Fruit fly (Drosophila melanogaster): ENCODE results near the gene Pus7.

Pus7 gene

dm6 chr3L:8546355-8546771, 36.6 kb downstream of the Pus7 start (continued):
- TF ChIP-seq Deaf1 (tag; optimal IDR thresholded peaks at IDR 0.05), result peak; percentile 84
- TF ChIP-seq CG9932 (GFP tag; IDR thresholded peaks at IDR 0.05), result 0 out of 2 replicates have a peak, but pooled peaks have one; percentile 34
- no peak for TF ChIP-seq CG1603 (tag; optimal IDR thresholded peaks at IDR 0.05)
- TF ChIP-seq zfh2 (GFP tag; optimal IDR thresholded peaks at IDR 0.05), result no peak
- TF ChIP-seq CG7839 (tag; optimal IDR thresholded peaks at IDR 0.05), result peak; percentile 2
- TF ChIP-seq tin (GFP tag; optimal IDR thresholded peaks at IDR 0.05), result no peak
- no peak for TF ChIP-seq cato (GFP tag; optimal IDR thresholded peaks at IDR 0.05; ENCODE audit: borderline replicate concordance)
- 0 out of 2 replicates have a peak, but pooled peaks have one; percentile 39 for TF ChIP-seq tna (GFP tag; IDR thresholded peaks at IDR 0.05; ENCODE audit: partially characterized antibody)
- TF ChIP-seq Pdp1 (GFP tag; optimal IDR thresholded peaks at IDR 0.05), result peak in 1 of 2 experiments; percentile 66
- TF ChIP-seq CG11695 (GFP tag; IDR thresholded peaks at IDR 0.05), result peak; percentile 31; the same call in 1 of the 3 replicates
- peak; percentile 79 for TF ChIP-seq Jarid2 (GFP tag; optimal IDR thresholded peaks at IDR 0.05)
- TF ChIP-seq crol (GFP tag; IDR thresholded peaks at IDR 0.05), result peak; percentile 97
- peak; percentile 62; the same call in 1 of the 2 replicates for TF ChIP-seq bbx (GFP tag; IDR thresholded peaks at IDR 0.05; ENCODE audit: partially characterized antibody)
- TF ChIP-seq CG8290 (GFP tag; optimal IDR thresholded peaks at IDR 0.05), result no peak
- TF ChIP-seq CG8290 (tag; optimal IDR thresholded peaks at IDR 0.05), result peak in 1 of 2 experiments; percentile 44
- peak; percentile 47; the same call in 1 of the 2 replicates for TF ChIP-seq unc-4 (GFP tag; IDR thresholded peaks at IDR 0.05; ENCODE audit: partially characterized antibody)
- peak; percentile 61; the same call in 1 of the 2 replicates for TF ChIP-seq CG32532 (GFP tag; IDR thresholded peaks at IDR 0.05)
- no peak for TF ChIP-seq hkb (optimal IDR thresholded peaks at IDR 0.05)
- TF ChIP-seq hkb (GFP tag; IDR thresholded peaks at IDR 0.05), result 0 out of 2 replicates have a peak, but pooled peaks have one; percentile 26
- TF ChIP-seq CG2712 (tag; optimal IDR thresholded peaks at IDR 0.05), result peak; percentile 14
- peak; percentile 62 for TF ChIP-seq corto (GFP tag; optimal IDR thresholded peaks at IDR 0.05)
- TF ChIP-seq ato (GFP tag; IDR thresholded peaks at IDR 0.05; ENCODE audit: partially characterized antibody), result 0 out of 2 replicates have a peak, but pooled peaks have one; percentile 32
- peak; percentile 76; the same call in 2 of the 3 replicates for TF ChIP-seq Dbx (GFP tag; IDR thresholded peaks at IDR 0.05)
- no peak for TF ChIP-seq grn (GFP tag; optimal IDR thresholded peaks at IDR 0.05)
- peak; percentile 91 for TF ChIP-seq CG12769 (tag; optimal IDR thresholded peaks at IDR 0.05)
- TF ChIP-seq CG6813 (GFP tag; optimal IDR thresholded peaks at IDR 0.05), result peak; percentile 30
- TF ChIP-seq CG13287 (GFP tag; IDR thresholded peaks at IDR 0.05; ENCODE audit: partially characterized antibody), result peak; percentile 48; the same call in 1 of the 2 replicates
- peak; percentile 47 for TF ChIP-seq CG13894 (tag; optimal IDR thresholded peaks at IDR 0.05)
- TF ChIP-seq CG10321 (GFP tag; IDR thresholded peaks at IDR 0.05), result 0 out of 2 replicates have a peak, but pooled peaks have one; percentile 16
- TF ChIP-seq CG10431 (GFP tag; optimal IDR thresholded peaks at IDR 0.05), result peak; percentile 67
- TF ChIP-seq Hand (GFP tag; optimal IDR thresholded peaks at IDR 0.05), result peak; percentile 24
- no peak for TF ChIP-seq E2f2 (GFP tag; IDR thresholded peaks at IDR 0.05)
- TF ChIP-seq onecut (GFP tag; IDR thresholded peaks at IDR 0.05), result peak; percentile 30; the same call in 1 of the 2 replicates
- TF ChIP-seq hb (GFP tag; IDR thresholded peaks at IDR 0.05; ENCODE audit: partially characterized antibody), result no peak
- peak; percentile 86 for TF ChIP-seq yki (optimal IDR thresholded peaks at IDR 0.05)
- peak; percentile 67 for TF ChIP-seq CG34224 (GFP tag; IDR thresholded peaks at IDR 0.05; ENCODE audit: partially characterized antibody)
- peak; percentile 51 for TF ChIP-seq sens (GFP tag)
- peak; percentile 16; the same call in 1 of the 2 replicates for TF ChIP-seq Rfx (GFP tag; IDR thresholded peaks at IDR 0.05)
- TF ChIP-seq Side (GFP tag; optimal IDR thresholded peaks at IDR 0.05), result no peak
- TF ChIP-seq CG2199 (GFP tag; IDR thresholded peaks at IDR 0.05), result 0 out of 3 replicates have a peak, but pooled peaks have one; percentile 34
- TF ChIP-seq sob (GFP tag; IDR thresholded peaks at IDR 0.05), result 0 out of 2 replicates have a peak, but pooled peaks have one; percentile 36
- peak; percentile 51 for TF ChIP-seq MTF-1 (GFP tag; optimal IDR thresholded peaks at IDR 0.05; ENCODE audit: borderline replicate concordance)
- peak; percentile 21; the same call in 1 of the 4 replicates for TF ChIP-seq Dll (GFP tag; IDR thresholded peaks at IDR 0.05; ENCODE audit: partially characterized antibody)
- TF ChIP-seq Fer1 (GFP tag; optimal IDR thresholded peaks at IDR 0.05), result peak; percentile 36
- TF ChIP-seq ranshi (GFP tag; IDR thresholded peaks at IDR 0.05), result peak; percentile 17; the same call in 1 of the 2 replicates
- TF ChIP-seq bigmax (GFP tag; optimal IDR thresholded peaks at IDR 0.05), result peak; percentile 10
- TF ChIP-seq CG12391 (tag; optimal IDR thresholded peaks at IDR 0.05), result no peak
- TF ChIP-seq BtbVII (GFP tag; optimal IDR thresholded peaks at IDR 0.05), result peak; percentile 39
- TF ChIP-seq CG14441 (GFP tag; IDR thresholded peaks at IDR 0.05), result no peak

All from whole organism, embryonic.